Worm (Caenorhabditis elegans) whole organism, young adult: ENCODE measurements around the gene gpb-1.

Source experiments
- C06A6.2 ChIP-seq: fragments of 200-800 bp; sonication (Bioruptor generic); conservative IDR thresholded peaks from 2 replicates; pipeline ENCODE4 v1.3.6; 2022; ENCODE audit warnings: missing genetic modification characterization, missing compliant biosample characterization
- C17E4.6 ChIP-seq: fragments of 200-800 bp; sonication (Bioruptor generic); IDR thresholded peaks from 2 replicates; pipeline ENCODE4 v1.3.6; 2022; ENCODE audit warnings: missing genetic modification reagents, missing genetic modification characterization, missing compliant biosample characterization
- F23B12.7 ChIP-seq: sonication (generic microtip); optimal IDR thresholded peaks from 2 replicates; lab custom pipeline; 2017; ENCODE audit warnings: missing genetic modification characterization, mild to moderate bottlenecking, missing compliant biosample characterization, antibody characterized with exemption, moderate library complexity; ENCODE audit not compliant: insufficient read depth
- F33H1.4 ChIP-seq: fragments of 200-800 bp; sonication (Bioruptor generic); IDR thresholded peaks from 2 replicates; pipeline ENCODE4 v1.3.6; 2022; ENCODE audit warnings: missing genetic modification reagents, missing genetic modification characterization, missing compliant biosample characterization
- F39B2.1 ChIP-seq: fragments of 200-800 bp; sonication (Bioruptor generic); IDR thresholded peaks from 2 replicates; pipeline ENCODE4 v1.3.6; 2022; ENCODE audit warnings: missing genetic modification reagents, missing genetic modification characterization, missing compliant biosample characterization
- F49E8.2 ChIP-seq: sonication (generic microtip); optimal IDR thresholded peaks from 3 replicates; lab custom pipeline; 2017; ENCODE audit warnings: missing genetic modification characterization, mild to moderate bottlenecking, missing compliant biosample characterization, antibody characterized with exemption, moderate library complexity; ENCODE audit not compliant: insufficient read depth
- F52B5.7 ChIP-seq: sonication (generic microtip); optimal IDR thresholded peaks from 2 replicates; lab custom pipeline; 2016; ENCODE audit warnings: mild to moderate bottlenecking, missing genetic modification characterization, missing compliant biosample characterization
- F57A8.1 ChIP-seq: fragments of 200-800 bp; sonication (Bioruptor generic); optimal IDR thresholded peaks from 2 replicates; lab custom pipeline; 2018; ENCODE audit warnings: mild to moderate bottlenecking, missing genetic modification characterization, moderate library complexity, missing compliant biosample characterization
- K12H6.12 ChIP-seq: fragments of 200-800 bp; sonication (Bioruptor generic); optimal IDR thresholded peaks from 2 replicates; lab custom pipeline; 2018; ENCODE audit warnings: mild to moderate bottlenecking, missing genetic modification characterization, missing compliant biosample characterization
- T26A5.8 ChIP-seq: sonication (generic microtip); optimal IDR thresholded peaks from 2 replicates; lab custom pipeline; 2016; ENCODE audit warnings: missing genetic modification characterization, missing compliant biosample characterization
- Y53F4B.3 ChIP-seq: fragments of 200-800 bp; sonication (Bioruptor generic); IDR thresholded peaks from 2 replicates; pipeline ENCODE4 v1.3.6; 2022; ENCODE audit warnings: missing genetic modification reagents, missing genetic modification characterization, missing compliant biosample characterization
- Y79H2A.3 ChIP-seq: fragments of 200-800 bp; sonication (Bioruptor generic); conservative IDR thresholded peaks from 2 replicates; pipeline ENCODE4 v1.3.6; 2022; ENCODE audit warnings: missing genetic modification reagents, missing genetic modification characterization, missing compliant biosample characterization
- aptf-2 ChIP-seq: fragments of 200-800 bp; sonication (Bioruptor generic); conservative IDR thresholded peaks from 2 replicates; pipeline ENCODE4 v1.3.6; 2022; ENCODE audit warnings: missing genetic modification reagents, missing genetic modification characterization, missing compliant biosample characterization
- attf-3 ChIP-seq: fragments of 200-800 bp; sonication (Bioruptor generic); conservative IDR thresholded peaks from 2 replicates; pipeline ENCODE4 v1.3.6; 2022; ENCODE audit warnings: missing genetic modification reagents, missing genetic modification characterization, missing compliant biosample characterization
- attf-5 ChIP-seq: fragments of 200-800 bp; sonication (Bioruptor generic); optimal IDR thresholded peaks from 2 replicates; lab custom pipeline; 2018; ENCODE audit warnings: mild to moderate bottlenecking, missing genetic modification characterization, missing compliant biosample characterization
- ceh-100 ChIP-seq: fragments of 200-800 bp; sonication (Bioruptor generic); IDR thresholded peaks from 2 replicates; pipeline ENCODE4 v1.3.6; 2022; ENCODE audit warnings: missing genetic modification reagents, missing genetic modification characterization, missing compliant biosample characterization
- ceh-91 ChIP-seq: fragments of 200-800 bp; sonication (Bioruptor generic); IDR thresholded peaks from 2 replicates; pipeline ENCODE4 v1.3.6; 2022; ENCODE audit warnings: missing genetic modification reagents, missing genetic modification characterization, missing compliant biosample characterization
- dox-1 ChIP-seq: fragments of 200-800 bp; sonication (Bioruptor generic); IDR thresholded peaks from 2 replicates; pipeline ENCODE4 v1.3.6; 2022; ENCODE audit warnings: missing genetic modification reagents, missing genetic modification characterization, missing compliant biosample characterization
- egl-18 ChIP-seq: fragments of 200-800 bp; sonication (Bioruptor generic); IDR thresholded peaks from 2 replicates; pipeline ENCODE4 v1.3.6; 2022; ENCODE audit warnings: missing genetic modification reagents, missing genetic modification characterization, missing compliant biosample characterization
- ekl-4 ChIP-seq: fragments of 200-800 bp; sonication (Bioruptor generic); IDR thresholded peaks from 2 replicates; pipeline ENCODE4 v1.3.6; 2022; ENCODE audit warnings: missing genetic modification reagents, missing genetic modification characterization, missing compliant biosample characterization
- hlh-26 ChIP-seq: fragments of 200-800 bp; sonication (Bioruptor generic); conservative IDR thresholded peaks from 2 replicates; pipeline ENCODE4 v1.3.6; 2022; ENCODE audit warnings: missing genetic modification reagents, missing genetic modification characterization, missing compliant biosample characterization
- hrde-1 ChIP-seq: sonication (generic microtip); optimal IDR thresholded peaks from 2 replicates; lab custom pipeline; 2016; ENCODE audit warnings: missing genetic modification characterization, mild to moderate bottlenecking, missing compliant biosample characterization, moderate library complexity, missing genotype, missing genetic modification reagents, borderline replicate concordance
- let-526 ChIP-seq: fragments of 200-800 bp; sonication (Bioruptor generic); IDR thresholded peaks from 2 replicates; pipeline ENCODE4 v1.3.6; 2022; ENCODE audit warnings: missing genetic modification reagents, missing genetic modification characterization, missing compliant biosample characterization
- lin-35 ChIP-seq, 3 experiments: fragments of 150-350 bp in 2 of 3; sonication (generic microtip) in 1 of 3; optimal IDR thresholded peaks; 2 replicates each; lab custom pipeline; 2014 to 2018; ENCODE audit warnings: missing biosample characterization in 3 of 3, missing genetic modification characterization in 3 of 3, missing genetic modification reagents in 3 of 3
- lin-54 ChIP-seq: fragments of 200-800 bp; sonication (Bioruptor generic); optimal IDR thresholded peaks from 2 replicates; lab custom pipeline; 2018; ENCODE audit warnings: mild to moderate bottlenecking, missing genetic modification characterization, missing compliant biosample characterization
- lir-1 ChIP-seq: fragments of 200-800 bp; sonication (Bioruptor generic); conservative IDR thresholded peaks from 2 replicates; pipeline ENCODE4 v1.3.6; 2022; ENCODE audit warnings: missing genetic modification reagents, missing genetic modification characterization, missing compliant biosample characterization
- madf-3 ChIP-seq: fragments of 200-800 bp; sonication (Bioruptor generic); IDR thresholded peaks from 2 replicates; pipeline ENCODE4 v1.3.6; 2022; ENCODE audit warnings: missing genetic modification reagents, missing genetic modification characterization, missing compliant biosample characterization
- madf-8 ChIP-seq: fragments of 200-800 bp; sonication (Bioruptor generic); conservative IDR thresholded peaks from 2 replicates; pipeline ENCODE4 v1.3.6; 2022; ENCODE audit warnings: missing genetic modification reagents, missing genetic modification characterization, missing compliant biosample characterization
- mcd-1 ChIP-seq: fragments of 200-800 bp; sonication (Bioruptor generic); IDR thresholded peaks from 2 replicates; pipeline ENCODE4 v1.3.6; 2022; ENCODE audit warnings: missing genetic modification reagents, missing genetic modification characterization, missing compliant biosample characterization
- nfya-1 ChIP-seq: sonication (generic microtip); optimal IDR thresholded peaks from 2 replicates; lab custom pipeline; 2017; ENCODE audit warnings: antibody characterized with exemption, missing compliant biosample characterization, missing genetic modification characterization, borderline replicate concordance; ENCODE audit not compliant: insufficient read depth
- nfyb-1 ChIP-seq: fragments of 200-800 bp; sonication (Bioruptor generic); IDR thresholded peaks from 2 replicates; pipeline ENCODE4 v1.3.6; 2022; ENCODE audit warnings: missing genetic modification reagents, missing genetic modification characterization, missing compliant biosample characterization
- pbrm-1 ChIP-seq: fragments of 200-800 bp; sonication (Bioruptor generic); IDR thresholded peaks from 2 replicates; pipeline ENCODE4 v1.3.6; 2022; ENCODE audit warnings: missing genetic modification reagents, missing genetic modification characterization, missing compliant biosample characterization
- rcor-1 ChIP-seq: fragments of 200-800 bp; sonication (Bioruptor generic); IDR thresholded peaks from 2 replicates; pipeline ENCODE4 v1.3.6; 2022; ENCODE audit warnings: missing genetic modification reagents, missing genetic modification characterization, missing compliant biosample characterization
- sea-2 ChIP-seq: fragments of 200-800 bp; sonication (Bioruptor generic); IDR thresholded peaks from 2 replicates; pipeline ENCODE4 v1.3.6; 2022; ENCODE audit warnings: missing genetic modification characterization, missing compliant biosample characterization
- snpc-1.1 ChIP-seq: sonication (generic microtip); optimal IDR thresholded peaks from 2 replicates; lab custom pipeline; 2017; ENCODE audit warnings: missing genetic modification characterization, mild to moderate bottlenecking, missing compliant biosample characterization, antibody characterized with exemption, moderate library complexity, missing genotype, missing genetic modification reagents; ENCODE audit not compliant: insufficient read depth
- snpc-1.3 ChIP-seq: sonication (generic microtip); optimal IDR thresholded peaks from 2 replicates; lab custom pipeline; 2017; ENCODE audit warnings: missing genetic modification characterization, mild to moderate bottlenecking, missing compliant biosample characterization, antibody characterized with exemption, moderate library complexity, missing genotype, missing genetic modification reagents; ENCODE audit not compliant: insufficient read depth
- snpc-3.4 ChIP-seq: sonication (generic microtip); optimal IDR thresholded peaks from 2 replicates; lab custom pipeline; 2017; ENCODE audit warnings: missing genetic modification characterization, mild to moderate bottlenecking, missing compliant biosample characterization, antibody characterized with exemption, moderate library complexity, missing genotype, missing genetic modification reagents
- sptf-2 ChIP-seq: fragments of 200-800 bp; sonication (Bioruptor generic); optimal IDR thresholded peaks from 2 replicates; lab custom pipeline; 2018; ENCODE audit warnings: mild to moderate bottlenecking, missing genetic modification characterization, missing compliant biosample characterization
- tlf-1 ChIP-seq: fragments of 200-800 bp; sonication (Bioruptor generic); optimal IDR thresholded peaks from 2 replicates; lab custom pipeline; 2018; ENCODE audit warnings: mild to moderate bottlenecking, missing genetic modification characterization, missing compliant biosample characterization
- unc-130 ChIP-seq: sonication (generic microtip); optimal IDR thresholded peaks from 2 replicates; lab custom pipeline; 2016; ENCODE audit warnings: missing genetic modification reagents, missing genetic modification characterization, missing compliant biosample characterization
- ztf-18 ChIP-seq: sonication (generic microtip); optimal IDR thresholded peaks from 2 replicates; lab custom pipeline; 2016; ENCODE audit warnings: missing genotype, mild to moderate bottlenecking, missing genetic modification characterization, missing compliant biosample characterization
- ztf-22 ChIP-seq: fragments of 200-800 bp; sonication (Bioruptor generic); optimal IDR thresholded peaks from 2 replicates; lab custom pipeline; 2018; ENCODE audit warnings: mild to moderate bottlenecking, missing genetic modification characterization, moderate library complexity, missing compliant biosample characterization
- ztf-25 ChIP-seq: fragments of 200-800 bp; sonication (Bioruptor generic); IDR thresholded peaks from 2 replicates; pipeline ENCODE4 v1.3.6; 2022; ENCODE audit warnings: missing genetic modification reagents, missing genetic modification characterization, missing compliant biosample characterization
- ztf-26 ChIP-seq: sonication (generic microtip); optimal IDR thresholded peaks from 2 replicates; lab custom pipeline; 2017; ENCODE audit warnings: missing genetic modification characterization, missing compliant biosample characterization
- ztf-28 ChIP-seq: fragments of 200-800 bp; sonication (Bioruptor generic); IDR thresholded peaks from 2 replicates; pipeline ENCODE4 v1.3.6; 2022; ENCODE audit warnings: missing genetic modification reagents, missing genetic modification characterization, missing compliant biosample characterization

gpb-1 gene

DNA sequence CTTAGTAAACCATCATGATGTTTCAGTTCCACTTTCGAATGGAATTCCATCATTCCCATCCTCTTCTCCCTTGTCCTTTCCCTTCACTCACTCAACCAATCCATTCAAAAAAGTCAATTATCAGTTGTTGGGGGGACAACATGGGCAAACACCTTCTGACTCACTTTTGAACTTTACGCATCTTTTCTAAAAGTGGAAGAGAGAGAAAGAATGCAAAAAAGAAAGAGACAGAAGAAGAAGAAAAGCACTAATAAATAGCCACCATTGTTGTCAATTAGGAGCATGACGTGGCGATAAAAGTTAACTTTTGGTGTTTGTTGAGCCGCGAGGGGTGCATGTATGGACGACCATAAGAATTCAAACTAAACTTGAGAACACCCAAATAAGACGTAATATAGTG, 39.6 kb upstream of the gpb-1 start:
- no peak for TF ChIP-seq ceh-100 (GFP tag; lab: Robert Waterston, UW)
- TF ChIP-seq, all 124 proteins: peak for 0

DNA sequence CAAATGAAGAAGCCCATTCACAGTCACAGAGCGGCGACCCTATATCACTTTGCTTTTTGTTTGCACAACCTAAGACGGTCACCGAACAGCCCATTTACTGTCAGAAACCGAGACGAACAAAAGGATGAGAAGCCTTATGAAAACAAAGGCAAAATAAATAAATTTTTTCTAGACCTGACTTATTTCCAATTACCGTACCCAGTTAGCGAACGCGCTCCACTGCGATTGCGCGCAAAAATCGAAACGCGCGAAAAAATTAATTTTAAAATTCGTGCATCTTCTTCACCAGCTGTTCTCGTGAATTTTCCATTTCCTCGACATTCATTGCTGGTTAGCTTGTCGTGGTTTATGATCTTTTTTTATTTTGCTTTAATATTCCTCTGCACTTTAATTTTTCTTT, 34.1 kb upstream of the gpb-1 start, which contains the start of gene F43G6.16:
Gene F43G6.16 (minus strand): TSS at position 141 of the 400 bp plus-strand sequence.
- no peak for TF ChIP-seq F57A8.1 (GFP tag; lab: Kevin White, UChicago)
- TF ChIP-seq dox-1 (GFP tag; lab: Robert Waterston, UW) = peak; percentile 89
- no peak for TF ChIP-seq sptf-2 (GFP tag; lab: Kevin White, UChicago)
- TF ChIP-seq F39B2.1 (GFP tag; lab: Robert Waterston, UW) = no peak
- TF ChIP-seq nfyb-1 (GFP tag; lab: Robert Waterston, UW) = 0 out of 2 replicates have a peak, but pooled peaks have one; percentile 50
- peak; percentile 33 for TF ChIP-seq snpc-1.1 (tag; lab: Kevin White, UChicago)
- no peak for TF ChIP-seq ztf-22 (GFP tag; lab: Kevin White, UChicago)
- no peak for TF ChIP-seq sea-2 (GFP tag; lab: Robert Waterston, UW)
- TF ChIP-seq F23B12.7 (tag; lab: Kevin White, UChicago) = peak; percentile 74
- peak; percentile 25; the same call in 1 of the 2 replicates for TF ChIP-seq attf-3 (GFP tag; lab: Robert Waterston, UW)
- peak; percentile 64; the same call in 1 of the 2 replicates for TF ChIP-seq C17E4.6 (GFP tag; lab: Robert Waterston, UW)
- TF ChIP-seq Y53F4B.3 (GFP tag; lab: Robert Waterston, UW) = no peak; the same call in 1 of the 2 replicates
- TF ChIP-seq lin-35 (GFP tag; optimal IDR thresholded peaks at IDR 0.05; lab: Kevin White, UChicago) = peak; percentile 54 to 90 (median 58)
- TF ChIP-seq ztf-25 (GFP tag; lab: Robert Waterston, UW) = 0 out of 2 replicates have a peak, but pooled peaks have one; percentile 54
- peak; percentile 94 for TF ChIP-seq mcd-1 (GFP tag; lab: Robert Waterston, UW)
- TF ChIP-seq madf-8 (GFP tag; lab: Robert Waterston, UW) = peak; percentile 100
- TF ChIP-seq rcor-1 = peak; percentile 82
- TF ChIP-seq ceh-91 (GFP tag; lab: Robert Waterston, UW) = peak; percentile 97
- TF ChIP-seq egl-18 = no peak
- TF ChIP-seq F52B5.7 = no peak
- peak; percentile 53 for TF ChIP-seq ztf-18
- peak; percentile 89 for TF ChIP-seq F33H1.4
- TF ChIP-seq madf-3 (GFP tag; lab: Robert Waterston, UW) = peak; percentile 90
- TF ChIP-seq lin-54 = peak; percentile 95
- TF ChIP-seq nfya-1 (tag; lab: Kevin White, UChicago) = no peak
- TF ChIP-seq K12H6.12 (tag; lab: Kevin White, UChicago) = no peak
- peak; percentile 58; the same call in 1 of the 2 replicates for TF ChIP-seq Y79H2A.3 (GFP tag; lab: Robert Waterston, UW)
- no peak for TF ChIP-seq C06A6.2 (GFP tag; lab: Robert Waterston, UW)
- TF ChIP-seq unc-130 (GFP tag; lab: Kevin White, UChicago) = peak; percentile 91
- TF ChIP-seq pbrm-1 (GFP tag; lab: Robert Waterston, UW) = peak; percentile 77
- TF ChIP-seq ztf-28 (GFP tag; lab: Robert Waterston, UW) = peak; percentile 76; the same call in 1 of the 2 replicates
- TF ChIP-seq tlf-1 (GFP tag; lab: Kevin White, UChicago) = peak; percentile 70
- peak; percentile 63 for TF ChIP-seq ekl-4 (GFP tag; lab: Robert Waterston, UW)
- TF ChIP-seq ceh-100 (GFP tag; lab: Robert Waterston, UW) = peak; percentile 60
- peak; percentile 92 for TF ChIP-seq snpc-3.4 (tag; lab: Kevin White, UChicago)
- no peak for TF ChIP-seq ztf-26
- peak; percentile 64 for TF ChIP-seq snpc-1.3 (tag; lab: Kevin White, UChicago)
- peak; percentile 87 for TF ChIP-seq hrde-1
- TF ChIP-seq hlh-26 = no peak
- peak; percentile 28; the same call in 1 of the 2 replicates for TF ChIP-seq aptf-2 (GFP tag; lab: Robert Waterston, UW)
- peak; percentile 95 for TF ChIP-seq F49E8.2 (tag; lab: Kevin White, UChicago)
- TF ChIP-seq let-526 (GFP tag; lab: Robert Waterston, UW) = no peak
- no peak for TF ChIP-seq attf-5 (GFP tag; lab: Kevin White, UChicago)
- TF ChIP-seq T26A5.8 = no peak
- peak; percentile 77 for TF ChIP-seq lir-1
